Fruit fly (Drosophila melanogaster) whole organism, embryonic: Measurements from ENCODE around the gene ghi.

Source experiments
- Antp ChIP-seq: fragments of 200-800 bp; sonication (Bioruptor generic); optimal IDR thresholded peaks from 3 replicates; lab custom pipeline; 2016; ENCODE audit warnings: missing biosample characterization, missing genetic modification characterization
- Awh ChIP-seq: fragments of 200-800 bp; sonication (Bioruptor generic); IDR thresholded peaks from 2 replicates; pipeline ENCODE4, ENCODE4 v1.3.6; 2022; ENCODE audit warnings: missing biosample characterization, missing genetic modification characterization
- Bgb ChIP-seq: fragments of 200-800 bp; sonication (Bioruptor generic); IDR thresholded peaks from 2 replicates; pipeline ENCODE4 v1.3.6; 2022; ENCODE audit warnings: missing biosample characterization, missing genetic modification characterization; ENCODE audit not compliant: partially characterized antibody
- CG10267 ChIP-seq: fragments of 200-800 bp; sonication (Bioruptor generic); optimal IDR thresholded peaks from 2 replicates; lab custom pipeline; 2018; ENCODE audit warnings: missing biosample characterization, mild to moderate bottlenecking, missing genetic modification characterization, moderate library complexity
- CG10543 ChIP-seq: fragments of 200-800 bp; sonication (Bioruptor generic); optimal IDR thresholded peaks from 3 replicates; lab custom pipeline; 2017; ENCODE audit warnings: missing biosample characterization, mild to moderate bottlenecking, missing genetic modification characterization, moderate library complexity
- CG11398 ChIP-seq: fragments of 200-800 bp; sonication (Bioruptor generic); optimal IDR thresholded peaks from 2 replicates; lab custom pipeline; 2016; ENCODE audit warnings: missing biosample characterization, missing genetic modification characterization
- CG11695 ChIP-seq: fragments of 200-800 bp; sonication (Bioruptor generic); IDR thresholded peaks from 3 replicates; pipeline ENCODE4 v1.3.6; 2022; ENCODE audit warnings: missing biosample characterization, missing genetic modification characterization
- CG15073 ChIP-seq: fragments of 200-800 bp; sonication (Bioruptor generic); optimal IDR thresholded peaks from 2 replicates; lab custom pipeline; 2016; ENCODE audit warnings: missing biosample characterization, missing genetic modification characterization
- CG16813 ChIP-seq: fragments of 200-800 bp; sonication (Bioruptor generic); IDR thresholded peaks from 3 replicates; pipeline ENCODE4 v1.3.6; 2022; ENCODE audit warnings: missing biosample characterization, missing genetic modification characterization; ENCODE audit not compliant: partially characterized antibody
- CG2199 ChIP-seq: fragments of 200-800 bp; sonication (Bioruptor generic); IDR thresholded peaks from 3 replicates; pipeline ENCODE4 v1.3.6; 2022; ENCODE audit warnings: missing biosample characterization, missing genetic modification characterization
- CG2712 ChIP-seq: fragments of 200-800 bp; optimal IDR thresholded peaks from 3 replicates; lab custom pipeline; 2019; ENCODE audit warnings: missing biosample characterization, mild to moderate bottlenecking, missing genetic modification characterization, moderate library complexity
- CG32532 ChIP-seq: fragments of 200-800 bp; sonication (Bioruptor generic); IDR thresholded peaks from 2 replicates; pipeline ENCODE4 v1.3.6; 2022; ENCODE audit warnings: missing biosample characterization, missing genetic modification characterization
- CG32767 ChIP-seq: fragments of 200-800 bp; sonication (Bioruptor generic); IDR thresholded peaks from 2 replicates; pipeline ENCODE4 v1.3.6; 2022; ENCODE audit warnings: missing biosample characterization, missing genetic modification characterization
- CG6272 ChIP-seq: fragments of 200-800 bp; sonication (Bioruptor generic); IDR thresholded peaks from 2 replicates; pipeline ENCODE4 v1.3.6; 2022; ENCODE audit warnings: missing biosample characterization, missing genetic modification characterization
- CG7357 ChIP-seq: fragments of 200-800 bp; sonication (Bioruptor generic); IDR thresholded peaks from 3 replicates; pipeline ENCODE4 v1.3.6; 2022; ENCODE audit warnings: missing biosample characterization, missing genetic modification characterization
- CG8765 ChIP-seq: fragments of 200-800 bp; sonication (Bioruptor generic); IDR thresholded peaks from 2 replicates; pipeline ENCODE4 v1.3.6; 2022; ENCODE audit warnings: missing biosample characterization, missing genetic modification characterization
- CG9876 ChIP-seq: fragments of 200-800 bp; sonication (Bioruptor generic); optimal IDR thresholded peaks from 2 replicates; lab custom pipeline; 2016; ENCODE audit warnings: missing biosample characterization, missing genetic modification characterization
- CHES-1-like ChIP-seq: fragments of 200-800 bp; sonication (Bioruptor generic); optimal IDR thresholded peaks from 2 replicates; lab custom pipeline; 2016; ENCODE audit warnings: missing biosample characterization, missing genetic modification characterization
- D19A ChIP-seq: fragments of 200-800 bp; optimal IDR thresholded peaks from 3 replicates; lab custom pipeline; 2019; ENCODE audit warnings: missing biosample characterization, mild to moderate bottlenecking, missing genetic modification characterization, moderate library complexity
- Doc2 ChIP-seq: fragments of 200-800 bp; sonication (Bioruptor generic); IDR thresholded peaks from 2 replicates; pipeline ENCODE4 v1.3.6; 2022; ENCODE audit warnings: missing biosample characterization, missing genetic modification characterization
- Ets65A ChIP-seq: fragments of 200-800 bp; sonication (Bioruptor generic); peaks from one replicate; lab custom pipeline; 2016; ENCODE audit warnings: missing biosample characterization, missing genetic modification characterization
- Fer2 ChIP-seq: fragments of 200-800 bp; sonication (Bioruptor generic); optimal IDR thresholded peaks from 2 replicates; lab custom pipeline; 2018; ENCODE audit warnings: missing biosample characterization, mild to moderate bottlenecking, missing genetic modification characterization, moderate library complexity
- HHEX ChIP-seq: fragments of 200-800 bp; sonication (Bioruptor generic); optimal IDR thresholded peaks from 3 replicates; lab custom pipeline; 2017; ENCODE audit warnings: missing biosample characterization, mild to moderate bottlenecking, missing genetic modification characterization, missing genetic modification reagents
- Hr78 ChIP-seq, 2 experiments: fragments of 200-800 bp in 1 of 2; fragments of >200 bp in 1 of 2; sonication (Bioruptor generic) in 1 of 2; optimal IDR thresholded peaks; 2 replicates each; lab custom pipeline; 2017 to 2019; ENCODE audit warnings: missing biosample characterization in 2 of 2, missing genetic modification characterization in 2 of 2, mild to moderate bottlenecking in 1 of 2, moderate library complexity in 1 of 2
- MESR4 ChIP-seq: fragments of 200-800 bp; sonication (Bioruptor generic); optimal IDR thresholded peaks from 2 replicates; lab custom pipeline; 2018; ENCODE audit warnings: missing biosample characterization, mild to moderate bottlenecking, missing genetic modification characterization, moderate library complexity
- Med ChIP-seq: fragments of 200-800 bp; sonication (Bioruptor generic); peaks from one replicate; lab custom pipeline; 2016; ENCODE audit warnings: missing biosample characterization, missing genetic modification characterization, mild to moderate bottlenecking, inconsistent platforms, moderate library complexity
- Mes4 ChIP-seq: fragments of 200-800 bp; sonication (Bioruptor generic); optimal IDR thresholded peaks from 2 replicates; lab custom pipeline; 2016; ENCODE audit warnings: missing biosample characterization, missing genetic modification characterization
- Xbp1 ChIP-seq: fragments of 200-800 bp; sonication (Bioruptor generic); optimal IDR thresholded peaks from 3 replicates; lab custom pipeline; 2016; ENCODE audit warnings: missing biosample characterization, mild to moderate bottlenecking, missing genetic modification characterization
- Xrp1 ChIP-seq: fragments of 200-800 bp; sonication (Bioruptor generic); IDR thresholded peaks from 2 replicates; pipeline ENCODE4 v1.3.6; 2022; ENCODE audit warnings: missing biosample characterization, missing genetic modification characterization
- bcd ChIP-seq: fragments of 200-800 bp; sonication (Bioruptor generic); optimal IDR thresholded peaks from 2 replicates; lab custom pipeline; 2017; ENCODE audit warnings: missing biosample characterization, mild to moderate bottlenecking, missing genetic modification characterization
- chif ChIP-seq, 2 experiments: fragments of 200-800 bp; sonication (Bioruptor generic); optimal IDR thresholded peaks; 3 replicates each; lab custom pipeline; 2016; ENCODE audit warnings: missing biosample characterization in 2 of 2, missing genetic modification characterization in 2 of 2
- chinmo ChIP-seq: fragments of 200-800 bp; sonication (Bioruptor generic); IDR thresholded peaks from 4 replicates; pipeline ENCODE4 v1.3.6; 2022; ENCODE audit warnings: missing biosample characterization, missing genetic modification characterization; ENCODE audit not compliant: partially characterized antibody
- croc ChIP-seq: fragments of 200-800 bp; sonication (Bioruptor generic); conservative IDR thresholded peaks from 3 replicates; pipeline ENCODE4 v1.3.6; 2022; ENCODE audit warnings: missing biosample characterization, missing genetic modification characterization
- fd102C ChIP-seq: fragments of 200-800 bp; sonication (Bioruptor generic); optimal IDR thresholded peaks from 2 replicates; lab custom pipeline; 2018; ENCODE audit warnings: missing biosample characterization, mild to moderate bottlenecking, missing genetic modification characterization, moderate library complexity
- gcm ChIP-seq: fragments of 200-800 bp; sonication (Bioruptor generic); optimal IDR thresholded peaks from 2 replicates; lab custom pipeline; 2019; ENCODE audit warnings: missing biosample characterization, mild to moderate bottlenecking, missing genetic modification characterization, moderate library complexity
- gt ChIP-seq: fragments of 200-800 bp; sonication (Bioruptor generic); IDR thresholded peaks from 2 replicates; pipeline ENCODE4 v1.3.6; 2022; ENCODE audit warnings: missing biosample characterization, missing genetic modification characterization
- hb ChIP-seq: fragments of 200-800 bp; sonication (Bioruptor generic); IDR thresholded peaks from 3 replicates; pipeline ENCODE4 v1.3.6; 2022; ENCODE audit warnings: missing biosample characterization, missing genetic modification characterization; ENCODE audit not compliant: partially characterized antibody
- hth ChIP-seq: fragments of >200 bp; optimal IDR thresholded peaks from 2 replicates; lab custom pipeline; 2017; ENCODE audit warnings: inconsistent platforms
- jumu ChIP-seq: fragments of 200-800 bp; sonication (Bioruptor generic); optimal IDR thresholded peaks from 3 replicates; lab custom pipeline; 2016; ENCODE audit warnings: missing biosample characterization, missing genetic modification characterization
- klu ChIP-seq: fragments of 200-800 bp; sonication (Bioruptor generic); IDR thresholded peaks from 2 replicates; pipeline ENCODE4 v1.3.6; 2022; ENCODE audit warnings: missing biosample characterization, missing genetic modification characterization
- knrl ChIP-seq: fragments of 200-800 bp; sonication (Bioruptor generic); IDR thresholded peaks from 3 replicates; pipeline ENCODE4 v1.3.6; 2022; ENCODE audit warnings: missing biosample characterization, missing genetic modification characterization; ENCODE audit not compliant: partially characterized antibody
- lmd ChIP-seq: fragments of 200-800 bp; sonication (Bioruptor generic); IDR thresholded peaks from 2 replicates; pipeline ENCODE4 v1.3.6; 2022; ENCODE audit warnings: missing biosample characterization, missing genetic modification characterization
- odd ChIP-seq: fragments of 200-800 bp; sonication (Bioruptor generic); optimal IDR thresholded peaks from 2 replicates; lab custom pipeline; 2017; ENCODE audit warnings: missing biosample characterization, mild to moderate bottlenecking, missing genetic modification characterization
- repo ChIP-seq: fragments of 200-800 bp; sonication (Bioruptor generic); optimal IDR thresholded peaks from 2 replicates; lab custom pipeline; 2016; ENCODE audit warnings: missing biosample characterization, missing genetic modification characterization
- slp2 ChIP-seq: fragments of 200-800 bp; sonication (Bioruptor generic); optimal IDR thresholded peaks from 2 replicates; lab custom pipeline; 2016; ENCODE audit warnings: missing biosample characterization, missing genetic modification characterization
- tx ChIP-seq: fragments of 200-800 bp; sonication (Bioruptor generic); optimal IDR thresholded peaks from 2 replicates; lab custom pipeline; 2016; ENCODE audit warnings: missing biosample characterization, missing genetic modification characterization
- vnd ChIP-seq: fragments of 200-800 bp; sonication (Bioruptor generic); IDR thresholded peaks from 3 replicates; pipeline ENCODE4 v1.3.6; 2022; ENCODE audit warnings: missing biosample characterization, missing genetic modification characterization; ENCODE audit not compliant: partially characterized antibody
- wek ChIP-seq: fragments of 200-800 bp; sonication (Bioruptor generic); optimal IDR thresholded peaks from 3 replicates; lab custom pipeline; 2018; ENCODE audit warnings: missing biosample characterization, mild to moderate bottlenecking, missing genetic modification characterization, moderate library complexity

Gene ghi

DNA sequence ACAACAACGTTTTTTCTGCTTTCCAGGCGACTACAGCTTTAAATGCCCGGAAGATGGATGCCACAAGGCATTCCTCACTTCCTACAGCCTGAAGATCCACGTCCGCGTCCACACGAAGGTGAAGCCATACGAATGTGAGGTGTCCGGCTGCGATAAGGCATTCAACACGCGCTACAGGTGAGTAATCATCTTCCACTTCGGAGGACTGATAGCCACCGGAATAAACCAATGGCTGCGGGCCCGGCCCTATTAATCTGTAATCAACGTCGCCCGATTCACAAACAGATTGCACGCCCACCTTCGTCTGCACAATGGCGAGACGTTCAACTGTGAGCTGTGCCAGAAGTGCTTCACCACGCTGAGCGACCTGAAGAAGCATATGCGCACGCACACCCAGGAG lies 15.8 kb upstream of the ghi start (continued):
- no peak for TF ChIP-seq vnd (GFP tag; lab: Robert Waterston, UW)
- no peak for TF ChIP-seq gt (GFP tag; lab: Robert Waterston, UW)
- no peak for TF ChIP-seq CG32767 (GFP tag; lab: Robert Waterston, UW)
- TF ChIP-seq CG6272 (GFP tag; lab: Robert Waterston, UW), result no peak
- no peak for TF ChIP-seq odd (GFP tag; lab: Kevin White, UChicago)
- no peak for TF ChIP-seq Awh
- TF ChIP-seq Hr78 (GFP tag; optimal IDR thresholded peaks at IDR 0.05; lab: Kevin White, UChicago), result no peak
- no peak for TF ChIP-seq CG11695 (GFP tag; lab: Robert Waterston, UW)
- no peak for TF ChIP-seq MESR4 (GFP tag; lab: Kevin White, UChicago)
- no peak for TF ChIP-seq chif (GFP tag; optimal IDR thresholded peaks at IDR 0.05; lab: Kevin White, UChicago)
- no peak for TF ChIP-seq CG7357 (GFP tag; lab: Robert Waterston, UW)
- no peak for TF ChIP-seq Xrp1 (GFP tag; lab: Robert Waterston, UW)
- peak; percentile 17 for TF ChIP-seq CG10543 (GFP tag; lab: Kevin White, UChicago)

dm6 chr3L:9438858-9439257 lies 12.8 kb upstream of the ghi start:
- TF ChIP-seq Ets65A, result peak; percentile 68
- 0 out of 4 replicates have a peak, but pooled peaks have one; percentile 29 for TF ChIP-seq chinmo (GFP tag; lab: Robert Waterston, UW)
- TF ChIP-seq hth (lab: Kevin White, UChicago), result no peak
- TF ChIP-seq CG9876 (GFP tag; lab: Kevin White, UChicago), result no peak
- TF ChIP-seq CG8765 (GFP tag; lab: Robert Waterston, UW), result no peak
- TF ChIP-seq hb (GFP tag; lab: Robert Waterston, UW), result 0 out of 3 replicates have a peak, but pooled peaks have one; percentile 28
- peak; percentile 63 for TF ChIP-seq Med
- TF ChIP-seq CG16813 (GFP tag; lab: Robert Waterston, UW), result 0 out of 3 replicates have a peak, but pooled peaks have one; percentile 36
- TF ChIP-seq, all 482 proteins: peak for 5

dm6 chr3L:9441907-9442479 lies 9.7 kb upstream of the ghi start, which contains the start of the genes Bet3 and Nf-YA:
Bet3 (minus strand) TSS chr3L:9442267.
Nf-YA (minus strand) TSS chr3L:9442267.
- TF ChIP-seq CG11398, result no peak
- TF ChIP-seq CG15073 (GFP tag; lab: Kevin White, UChicago), result no peak
- TF ChIP-seq knrl (GFP tag; lab: Robert Waterston, UW), result peak; percentile 90
- no peak for TF ChIP-seq Doc2 (GFP tag; lab: Robert Waterston, UW)
- no peak for TF ChIP-seq Mes4 (GFP tag; lab: Kevin White, UChicago)
- TF ChIP-seq CG10267 (tag; lab: Kevin White, UChicago), result peak; percentile 56
- no peak for TF ChIP-seq repo (GFP tag; lab: Kevin White, UChicago)
- no peak for TF ChIP-seq Fer2
- TF ChIP-seq Antp, result peak; percentile 61
- peak; percentile 26 for TF ChIP-seq tx (GFP tag; lab: Kevin White, UChicago)
- peak; percentile 65 for TF ChIP-seq CG2712
- TF ChIP-seq gcm (GFP tag; lab: Kevin White, UChicago), result no peak
- peak; percentile 20 for TF ChIP-seq D19A (tag; lab: Kevin White, UChicago)
- peak; percentile 55 for TF ChIP-seq bcd (GFP tag; lab: Kevin White, UChicago)
- TF ChIP-seq HHEX (GFP tag; lab: Kevin White, UChicago), result peak; percentile 12
- peak; percentile 78 for TF ChIP-seq Xbp1 (GFP tag; lab: Kevin White, UChicago)
- TF ChIP-seq wek (GFP tag; lab: Kevin White, UChicago), result no peak
- peak; percentile 55 for TF ChIP-seq jumu (GFP tag; lab: Kevin White, UChicago)
- TF ChIP-seq CG32532, result peak; percentile 72
- no peak; the same call in 2 of the 3 replicates for TF ChIP-seq croc
- TF ChIP-seq slp2 (GFP tag; lab: Kevin White, UChicago), result peak; percentile 27
- TF ChIP-seq fd102C, result peak; percentile 11
- TF ChIP-seq CHES-1-like, result peak; percentile 63
- TF ChIP-seq klu (GFP tag; lab: Robert Waterston, UW), result no peak
- peak; percentile 87 for TF ChIP-seq Bgb (GFP tag; lab: Robert Waterston, UW)
- TF ChIP-seq lmd, result peak; percentile 54
- no peak for TF ChIP-seq CG2199 (GFP tag; lab: Robert Waterston, UW)
